Worm (Caenorhabditis elegans): ENCODE results near the gene ZK512.7.

DNA sequence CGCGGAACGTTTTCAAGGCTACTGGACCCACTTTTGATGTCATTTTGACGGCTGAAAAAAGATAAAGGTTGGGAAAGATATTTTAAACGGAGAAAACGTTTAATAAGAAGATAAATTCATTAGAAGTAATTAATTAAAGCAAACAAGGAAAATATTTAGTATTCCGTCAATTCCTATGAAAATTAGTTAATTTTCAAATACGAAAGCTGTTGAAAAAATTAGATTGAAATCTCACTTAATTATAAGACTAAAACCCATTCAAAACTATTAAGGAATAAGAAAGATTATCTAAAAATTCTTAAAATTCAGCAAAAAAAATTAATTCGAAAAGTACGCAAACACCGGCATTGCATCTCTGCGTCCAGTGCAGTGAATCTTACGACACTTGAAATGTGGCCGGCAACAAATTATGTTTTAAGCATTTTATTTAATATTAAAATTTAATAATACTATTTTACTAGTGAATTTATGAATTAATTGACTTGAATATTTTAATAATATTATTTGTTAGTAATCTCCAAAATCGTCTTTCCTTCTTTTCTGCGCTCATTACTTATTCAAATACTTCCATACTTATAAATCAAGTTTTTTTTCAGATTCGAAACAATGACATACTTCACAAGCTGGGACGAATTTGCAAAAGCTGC lies 6.4 kb upstream of the ZK512.7 start, which contains the start of the genes ZK512.2 and ZK512.4:
- TF ChIP-seq elt-3 (tag; optimal IDR thresholded peaks at IDR 0.05) (no peak), zag-1 (tag; optimal IDR thresholded peaks at IDR 0.05) (no peak), nhr-67 (tag; optimal IDR thresholded peaks at IDR 0.05) (no peak)

All from whole organism, L3 larva.